Fruit fly (Drosophila melanogaster): ENCODE results near the gene Naa60.
A peak's percentile ranks its signal among the peaks of the same experiment; 100 is the strongest.

Naa60 gene

dm6 chr3L:9696650-9697526 lies 29.8 kb upstream of the Naa60 start, which contains the start of gene Prps (continued):
- TF ChIP-seq nmo (GFP tag; optimal IDR thresholded peaks at IDR 0.05), result peak; percentile 27
- no peak for TF ChIP-seq CG7963 (GFP tag; IDR thresholded peaks at IDR 0.05; ENCODE audit: partially characterized antibody)
- TF ChIP-seq Atf6 (GFP tag; IDR thresholded peaks at IDR 0.05), result peak; percentile 73
- TF ChIP-seq CG34376 (GFP tag; optimal IDR thresholded peaks at IDR 0.05), result peak; percentile 79
- TF ChIP-seq tna (GFP tag; IDR thresholded peaks at IDR 0.05; ENCODE audit: partially characterized antibody), result no peak; the same call in 1 of the 2 replicates
- TF ChIP-seq CG16815 (GFP tag; optimal IDR thresholded peaks at IDR 0.05), result peak; percentile 19
- no peak for TF ChIP-seq CG3995 (GFP tag; optimal IDR thresholded peaks at IDR 0.05)
- TF ChIP-seq CG7372 (GFP tag; IDR thresholded peaks at IDR 0.05), result peak; percentile 70
- TF ChIP-seq NFAT (GFP tag; IDR thresholded peaks at IDR 0.05), result peak; percentile 88
- TF ChIP-seq luna (GFP tag; optimal IDR thresholded peaks at IDR 0.05), result peak; percentile 48
- peak; percentile 79 for TF ChIP-seq CG11695 (GFP tag; IDR thresholded peaks at IDR 0.05)
- TF ChIP-seq amos (GFP tag; IDR thresholded peaks at IDR 0.05; ENCODE audit: partially characterized antibody), result no peak
- peak; percentile 87 for TF ChIP-seq CG16779 (GFP tag; IDR thresholded peaks at IDR 0.05)
- peak; percentile 35 for TF ChIP-seq CG9876 (GFP tag; optimal IDR thresholded peaks at IDR 0.05)
- peak; percentile 25 for TF ChIP-seq CG5180 (GFP tag; optimal IDR thresholded peaks at IDR 0.05)
- TF ChIP-seq slou (GFP tag; optimal IDR thresholded peaks at IDR 0.05), result peak; percentile 8
- TF ChIP-seq slbo (GFP tag; IDR thresholded peaks at IDR 0.05), result peak; percentile 82
- 0 out of 3 replicates have a peak, but pooled peaks have one; percentile 52 for TF ChIP-seq CG3726 (GFP tag; IDR thresholded peaks at IDR 0.05)
- TF ChIP-seq usp (GFP tag; optimal IDR thresholded peaks at IDR 0.05), result no peak
- peak; percentile 91 for TF ChIP-seq Rfx (GFP tag; IDR thresholded peaks at IDR 0.05)
- TF ChIP-seq MTF-1 (GFP tag; optimal IDR thresholded peaks at IDR 0.05; ENCODE audit: borderline replicate concordance), result peak; percentile 60
- TF ChIP-seq CG8281 (tag; optimal IDR thresholded peaks at IDR 0.05), result peak; percentile 14
- TF ChIP-seq onecut (GFP tag; IDR thresholded peaks at IDR 0.05), result peak; percentile 79
- TF ChIP-seq CkIIα-i1 (GFP tag; IDR thresholded peaks at IDR 0.05), result no peak
- peak; percentile 59 for TF ChIP-seq CG12155 (GFP tag; optimal IDR thresholded peaks at IDR 0.05)
- peak; percentile 33; the same call in 1 of the 2 replicates for TF ChIP-seq unc-4 (GFP tag; IDR thresholded peaks at IDR 0.05; ENCODE audit: partially characterized antibody)
- peak; percentile 68 for TF ChIP-seq Nf-YC (tag; optimal IDR thresholded peaks at IDR 0.05)
- TF ChIP-seq p53 (GFP tag; optimal IDR thresholded peaks at IDR 0.05), result peak; percentile 61
- TF ChIP-seq CG14710 (tag; optimal IDR thresholded peaks at IDR 0.05), result peak; percentile 34
- peak; percentile 63 for TF ChIP-seq psq (GFP tag; optimal IDR thresholded peaks at IDR 0.05)
- peak; percentile 77 for TF ChIP-seq CG15269 (tag; optimal IDR thresholded peaks at IDR 0.05)
- TF ChIP-seq D (optimal IDR thresholded peaks at IDR 0.05), result no peak
- peak; percentile 36 for TF ChIP-seq D (GFP tag; optimal IDR thresholded peaks at IDR 0.05)
- TF ChIP-seq bigmax (GFP tag; optimal IDR thresholded peaks at IDR 0.05), result peak; percentile 39
- TF ChIP-seq Atf-2 (GFP tag; optimal IDR thresholded peaks at IDR 0.05), result peak; percentile 67
- TF ChIP-seq CG12391 (tag; optimal IDR thresholded peaks at IDR 0.05), result peak; percentile 66
- TF ChIP-seq scrt (GFP tag; optimal IDR thresholded peaks at IDR 0.05), result peak; percentile 70
- TF ChIP-seq HLH54F (GFP tag; optimal IDR thresholded peaks at IDR 0.05), result peak; percentile 49
- TF ChIP-seq CG8359 (GFP tag; optimal IDR thresholded peaks at IDR 0.05; ENCODE audit: borderline replicate concordance), result no peak
- TF ChIP-seq B-H2 (GFP tag; optimal IDR thresholded peaks at IDR 0.05), result peak; percentile 62
- peak; percentile 85 for TF ChIP-seq CG1603 (tag; optimal IDR thresholded peaks at IDR 0.05)
- no peak for TF ChIP-seq Kr (GFP tag; optimal IDR thresholded peaks at IDR 0.05)
- no peak for TF ChIP-seq CG2199 (GFP tag; IDR thresholded peaks at IDR 0.05)
- TF ChIP-seq CG4707 (GFP tag; optimal IDR thresholded peaks at IDR 0.05), result no peak
- TF ChIP-seq CG12942 (GFP tag; optimal IDR thresholded peaks at IDR 0.05), result peak; percentile 67
- peak; percentile 59 for TF ChIP-seq Six4 (GFP tag; optimal IDR thresholded peaks at IDR 0.05)
- 0 out of 2 replicates have a peak, but pooled peaks have one; percentile 39 for TF ChIP-seq dati (GFP tag; IDR thresholded peaks at IDR 0.05)
- TF ChIP-seq CG4328 (GFP tag; optimal IDR thresholded peaks at IDR 0.05), result peak; percentile 51
